Fruit fly (Drosophila melanogaster) whole organism, embryonic: ENCODE data around the gene Tsp29Fb.
A peak's percentile ranks its signal among the peaks of the same experiment; 100 is the strongest.

Experiments
- CG10274 ChIP-seq: fragments of 200-800 bp; sonication (Bioruptor generic); optimal IDR thresholded peaks from 3 replicates; lab custom pipeline; 2017; ENCODE audit warnings: missing biosample characterization, mild to moderate bottlenecking, missing genetic modification characterization
- CG10321 ChIP-seq: fragments of 200-800 bp; sonication (Bioruptor generic); IDR thresholded peaks from 2 replicates; pipeline ENCODE4 v1.3.6; 2022; ENCODE audit warnings: missing biosample characterization, missing genetic modification characterization
- CG12071 ChIP-seq: fragments of 200-800 bp; sonication (Bioruptor generic); optimal IDR thresholded peaks from 3 replicates; lab custom pipeline; 2018; ENCODE audit warnings: missing biosample characterization, mild to moderate bottlenecking, missing genetic modification characterization
- CG12391 ChIP-seq: fragments of 200-800 bp; sonication (Bioruptor generic); optimal IDR thresholded peaks from 3 replicates; lab custom pipeline; 2018; ENCODE audit warnings: missing biosample characterization, mild to moderate bottlenecking, missing genetic modification characterization, moderate library complexity
- CG12769 ChIP-seq: fragments of 200-800 bp; sonication (Bioruptor generic); optimal IDR thresholded peaks from 2 replicates; lab custom pipeline; 2019; ENCODE audit warnings: missing biosample characterization, mild to moderate bottlenecking, missing genetic modification characterization, moderate library complexity
- CG17802 ChIP-seq: fragments of 200-800 bp; sonication (Bioruptor generic); optimal IDR thresholded peaks from 2 replicates; lab custom pipeline; 2018; ENCODE audit warnings: missing biosample characterization, mild to moderate bottlenecking, missing genetic modification characterization, moderate library complexity
- CG17829 ChIP-seq: fragments of 200-800 bp; optimal IDR thresholded peaks from 2 replicates; lab custom pipeline; 2019; ENCODE audit warnings: missing biosample characterization, mild to moderate bottlenecking, missing genetic modification characterization, moderate library complexity
- CG18599 ChIP-seq: fragments of 200-800 bp; sonication (Bioruptor generic); optimal IDR thresholded peaks from 3 replicates; lab custom pipeline; 2017; ENCODE audit warnings: missing biosample characterization, missing genetic modification characterization, mild to moderate bottlenecking, moderate library complexity, missing genetic modification reagents
- CG18764 ChIP-seq: fragments of 200-800 bp; sonication (Bioruptor generic); optimal IDR thresholded peaks from 3 replicates; lab custom pipeline; 2016; ENCODE audit warnings: missing biosample characterization, missing genetic modification characterization
- CG2678 ChIP-seq: fragments of 200-800 bp; sonication (Bioruptor generic); optimal IDR thresholded peaks from 3 replicates; lab custom pipeline; 2019; ENCODE audit warnings: missing biosample characterization, mild to moderate bottlenecking, missing genetic modification characterization, moderate library complexity
- CG31441 ChIP-seq: fragments of 200-800 bp; sonication (Bioruptor generic); IDR thresholded peaks from 2 replicates; pipeline ENCODE4 v1.3.6; 2022; ENCODE audit warnings: missing biosample characterization, missing genetic modification characterization
- CG32532 ChIP-seq: fragments of 200-800 bp; sonication (Bioruptor generic); IDR thresholded peaks from 2 replicates; pipeline ENCODE4 v1.3.6; 2022; ENCODE audit warnings: missing biosample characterization, missing genetic modification characterization
- CG3838 ChIP-seq: fragments of 200-800 bp; sonication (Bioruptor generic); optimal IDR thresholded peaks from 3 replicates; lab custom pipeline; 2016; ENCODE audit warnings: missing biosample characterization, missing genetic modification characterization
- CG6791 ChIP-seq: fragments of 200-800 bp; sonication (Bioruptor generic); IDR thresholded peaks from 3 replicates; pipeline ENCODE4 v1.3.6; 2022; ENCODE audit warnings: missing biosample characterization, missing genetic modification characterization; ENCODE audit not compliant: partially characterized antibody
- CG8388 ChIP-seq: fragments of 200-800 bp; sonication (Bioruptor generic); optimal IDR thresholded peaks from 2 replicates; lab custom pipeline; 2019; ENCODE audit warnings: missing biosample characterization, mild to moderate bottlenecking, missing genetic modification characterization, moderate library complexity
- CG9817 ChIP-seq: fragments of 200-800 bp; sonication (Bioruptor generic); optimal IDR thresholded peaks from 2 replicates; lab custom pipeline; 2018; ENCODE audit warnings: missing biosample characterization, mild to moderate bottlenecking, missing genetic modification characterization, moderate library complexity
- CHES-1-like ChIP-seq: fragments of 200-800 bp; sonication (Bioruptor generic); optimal IDR thresholded peaks from 2 replicates; lab custom pipeline; 2016; ENCODE audit warnings: missing biosample characterization, missing genetic modification characterization
- CTCF ChIP-seq: fragments of 200-800 bp; sonication (Bioruptor generic); optimal IDR thresholded peaks from 2 replicates; lab custom pipeline; 2017; ENCODE audit warnings: missing biosample characterization, mild to moderate bottlenecking, missing genetic modification characterization, moderate library complexity
- Fer1 ChIP-seq: fragments of 200-800 bp; sonication (Bioruptor generic); optimal IDR thresholded peaks from 2 replicates; lab custom pipeline; 2017; ENCODE audit warnings: missing biosample characterization, mild to moderate bottlenecking, missing genetic modification characterization
- Gsc ChIP-seq: fragments of 200-800 bp; sonication (Bioruptor generic); IDR thresholded peaks from 2 replicates; pipeline ENCODE4 v1.3.6; 2022; ENCODE audit warnings: missing biosample characterization, missing genetic modification characterization
- HLH3B ChIP-seq: fragments of 200-800 bp; sonication (Bioruptor generic); IDR thresholded peaks from 2 replicates; pipeline ENCODE4 v1.3.6; 2022; ENCODE audit warnings: missing biosample characterization, missing genetic modification characterization
- Mad ChIP-seq: fragments of 200-800 bp; sonication (Bioruptor generic); optimal IDR thresholded peaks from 2 replicates; lab custom pipeline; 2016; ENCODE audit warnings: missing biosample characterization, missing genetic modification characterization
- Mes4 ChIP-seq: fragments of 200-800 bp; sonication (Bioruptor generic); optimal IDR thresholded peaks from 2 replicates; lab custom pipeline; 2016; ENCODE audit warnings: missing biosample characterization, missing genetic modification characterization
- NC2α ChIP-seq: fragments of 200-800 bp; sonication (Bioruptor generic); optimal IDR thresholded peaks from 2 replicates; lab custom pipeline; 2016; ENCODE audit warnings: missing biosample characterization, missing genetic modification characterization
- Opbp ChIP-seq: fragments of 200-800 bp; sonication (Bioruptor generic); IDR thresholded peaks from 3 replicates; pipeline ENCODE4 v1.3.6; 2022; ENCODE audit warnings: missing biosample characterization, missing genetic modification characterization; ENCODE audit not compliant: partially characterized antibody
- Optix ChIP-seq: fragments of 200-800 bp; sonication (Bioruptor generic); IDR thresholded peaks from 3 replicates; pipeline ENCODE4 v1.3.6; 2022; ENCODE audit warnings: missing biosample characterization, missing genetic modification characterization
- Sry-β ChIP-seq: fragments of 200-800 bp; sonication (Bioruptor generic); optimal IDR thresholded peaks from 2 replicates; lab custom pipeline; 2018; ENCODE audit warnings: missing biosample characterization, mild to moderate bottlenecking, missing genetic modification characterization, moderate library complexity
- Sry-δ ChIP-seq: fragments of 200-800 bp; sonication (Bioruptor generic); optimal IDR thresholded peaks from 2 replicates; lab custom pipeline; 2016; ENCODE audit warnings: missing biosample characterization, missing genetic modification characterization
- abd-A ChIP-seq: fragments of 200-800 bp; sonication (Bioruptor generic); optimal IDR thresholded peaks from 3 replicates; lab custom pipeline; 2019; ENCODE audit warnings: missing biosample characterization, mild to moderate bottlenecking, missing genetic modification characterization, moderate library complexity
- ac ChIP-seq: fragments of 200-800 bp; sonication (Bioruptor generic); optimal IDR thresholded peaks from 3 replicates; lab custom pipeline; 2017; ENCODE audit warnings: missing biosample characterization, mild to moderate bottlenecking, missing genetic modification characterization
- ase ChIP-seq: fragments of 200-800 bp; sonication (Bioruptor generic); IDR thresholded peaks from 3 replicates; pipeline ENCODE4 v1.3.6; 2022; ENCODE audit warnings: missing biosample characterization, missing genetic modification characterization
- ash1 ChIP-seq: fragments of 200-800 bp; sonication (Bioruptor generic); optimal IDR thresholded peaks from 2 replicates; lab custom pipeline; 2018; ENCODE audit warnings: missing biosample characterization, mild to moderate bottlenecking, missing genetic modification characterization
- az2 ChIP-seq: fragments of 200-800 bp; sonication (Bioruptor generic); optimal IDR thresholded peaks from 3 replicates; lab custom pipeline; 2016; ENCODE audit warnings: missing biosample characterization, missing genetic modification characterization
- bab2 ChIP-seq: fragments of 200-800 bp; sonication (Bioruptor generic); optimal IDR thresholded peaks from 2 replicates; lab custom pipeline; 2016; ENCODE audit warnings: missing biosample characterization, missing genetic modification characterization
- bowl ChIP-seq: fragments of 200-800 bp; sonication (Bioruptor generic); IDR thresholded peaks from 2 replicates; pipeline ENCODE4 v1.3.6; 2022; ENCODE audit warnings: missing biosample characterization, missing genetic modification characterization
- caup ChIP-seq: fragments of 200-800 bp; sonication (Bioruptor generic); optimal IDR thresholded peaks from 3 replicates; lab custom pipeline; 2017; ENCODE audit warnings: missing biosample characterization, mild to moderate bottlenecking, missing genetic modification characterization, moderate library complexity; ENCODE audit not compliant: severe bottlenecking
- ems ChIP-seq: fragments of 200-800 bp; sonication (Bioruptor generic); optimal IDR thresholded peaks from 3 replicates; lab custom pipeline; 2016; ENCODE audit warnings: missing biosample characterization, missing genetic modification characterization
- fd3F ChIP-seq: fragments of 200-800 bp; sonication (Bioruptor generic); optimal IDR thresholded peaks from 2 replicates; lab custom pipeline; 2018; ENCODE audit warnings: missing biosample characterization, mild to moderate bottlenecking, missing genetic modification characterization, moderate library complexity
- gem ChIP-seq: fragments of 200-800 bp; sonication (Bioruptor generic); optimal IDR thresholded peaks from 2 replicates; lab custom pipeline; 2019; ENCODE audit warnings: missing biosample characterization, mild to moderate bottlenecking, missing genetic modification characterization, moderate library complexity
- luna ChIP-seq: fragments of 200-800 bp; sonication (Bioruptor generic); optimal IDR thresholded peaks from 2 replicates; lab custom pipeline; 2016; ENCODE audit warnings: missing biosample characterization, missing genetic modification characterization
- rib ChIP-seq: fragments of 200-800 bp; sonication (Bioruptor generic); IDR thresholded peaks from 2 replicates; pipeline ENCODE4 v1.3.6; 2022; ENCODE audit warnings: missing biosample characterization, missing genetic modification characterization
- sens-2 ChIP-seq: fragments of 200-800 bp; sonication (Bioruptor generic); IDR thresholded peaks from 2 replicates; pipeline ENCODE4 v1.3.6; 2022; ENCODE audit warnings: missing biosample characterization, missing genetic modification characterization
- slbo ChIP-seq: fragments of 200-800 bp; sonication (Bioruptor generic); IDR thresholded peaks from 2 replicates; pipeline ENCODE4 v1.3.6; 2022; ENCODE audit warnings: missing biosample characterization, missing genetic modification characterization
- sob ChIP-seq: fragments of 200-800 bp; sonication (Bioruptor generic); IDR thresholded peaks from 2 replicates; pipeline ENCODE4 v1.3.6; 2022; ENCODE audit warnings: missing biosample characterization, missing genetic modification characterization
- trh ChIP-seq: fragments of 200-800 bp; sonication (Bioruptor generic); optimal IDR thresholded peaks from 2 replicates; lab custom pipeline; 2016; ENCODE audit warnings: missing biosample characterization, missing genetic modification characterization
- twi ChIP-seq: fragments of 200-800 bp; optimal IDR thresholded peaks from 2 replicates; lab custom pipeline; 2019; ENCODE audit warnings: missing biosample characterization, mild to moderate bottlenecking, missing genetic modification characterization, moderate library complexity
- vfl ChIP-seq: fragments of 200-800 bp; sonication (Bioruptor generic); optimal IDR thresholded peaks from 2 replicates; lab custom pipeline; 2016; ENCODE audit warnings: missing biosample characterization, missing genetic modification characterization
- vvl ChIP-seq: fragments of 200-800 bp; sonication (Bioruptor generic); IDR thresholded peaks from 2 replicates; pipeline ENCODE4 v1.3.6; 2022; ENCODE audit warnings: missing biosample characterization, missing genetic modification characterization
- wek ChIP-seq: fragments of 200-800 bp; sonication (Bioruptor generic); optimal IDR thresholded peaks from 3 replicates; lab custom pipeline; 2018; ENCODE audit warnings: missing biosample characterization, mild to moderate bottlenecking, missing genetic modification characterization, moderate library complexity
- zf30C ChIP-seq: fragments of 200-800 bp; sonication (Bioruptor generic); optimal IDR thresholded peaks from 3 replicates; lab custom pipeline; 2018; ENCODE audit warnings: missing biosample characterization, mild to moderate bottlenecking, missing genetic modification characterization

Gene Tsp29Fb

dm6 chr2L:8984614-8985318 is 47.6 kb downstream of the Tsp29Fb start, which contains the start of gene CG13101 (continued):
- TF ChIP-seq CG18599 (peak; percentile 93), sob (GFP tag; lab: Robert Waterston, UW) (peak; percentile 96), CHES-1-like (peak; percentile 42), ash1 (GFP tag; lab: Kevin White, UChicago) (no peak), slbo (peak; percentile 94), vvl (GFP tag; lab: Robert Waterston, UW) (peak; percentile 98), gem (tag; lab: Kevin White, UChicago) (peak; percentile 97), Mes4 (GFP tag; lab: Kevin White, UChicago) (peak; percentile 71), Optix (GFP tag; lab: Robert Waterston, UW) (no peak), CG8388 (GFP tag; lab: Kevin White, UChicago) (peak; percentile 94), luna (peak; percentile 4), Gsc (GFP tag; lab: Robert Waterston, UW) (no peak), vfl (peak; percentile 85), ac (peak; percentile 77), ems (peak; percentile 86), Sry-β (GFP tag; lab: Kevin White, UChicago) (no peak), CTCF (peak; percentile 50), ase (peak; percentile 92), NC2α (peak; percentile 67), abd-A (tag; lab: Kevin White, UChicago) (peak; percentile 24), fd3F (peak; percentile 92), bowl (peak; percentile 86), CG6791 (GFP tag; lab: Robert Waterston, UW) (no peak), Opbp (GFP tag; lab: Robert Waterston, UW) (no peak), trh (GFP tag; lab: Kevin White, UChicago) (peak; percentile 60), CG9817 (tag; lab: Kevin White, UChicago) (peak; percentile 82), bab2 (GFP tag; lab: Kevin White, UChicago) (peak; percentile 81), CG12769 (peak; percentile 90), zf30C (GFP tag; lab: Kevin White, UChicago) (peak; percentile 75), rib (GFP tag; lab: Robert Waterston, UW) (peak; percentile 93), HLH3B (GFP tag; lab: Robert Waterston, UW) (peak; percentile 95), CG10321 (peak; percentile 81), CG17829 (peak; percentile 96), wek (GFP tag; lab: Kevin White, UChicago) (no peak), Fer1 (GFP tag; lab: Kevin White, UChicago) (peak; percentile 94), CG12071 (GFP tag; lab: Kevin White, UChicago) (peak; percentile 72), Sry-δ (peak; percentile 42), caup (GFP tag; lab: Kevin White, UChicago) (peak; percentile 89), CG12391 (tag; lab: Kevin White, UChicago) (peak; percentile 96), CG31441 (GFP tag; lab: Robert Waterston, UW) (peak; percentile 97), sens-2 (peak; percentile 82), twi (tag; lab: Kevin White, UChicago) (peak; percentile 84), CG32532 (GFP tag; lab: Robert Waterston, UW) (peak; percentile 97), CG2678 (tag; lab: Kevin White, UChicago) (peak; percentile 96), Mad (peak; percentile 78), CG10274 (GFP tag; lab: Kevin White, UChicago) (peak; percentile 55), CG3838 (GFP tag; lab: Kevin White, UChicago) (peak; percentile 65), CG17802 (tag; lab: Kevin White, UChicago) (peak; percentile 57), CG18764 (GFP tag; lab: Kevin White, UChicago) (peak; percentile 83), az2 (GFP tag; lab: Kevin White, UChicago) (peak; percentile 93)
